Fruit fly (Drosophila melanogaster): ENCODE results near the gene hid.

dm6 chr3L:18173668-18174067 lies 11.8 kb downstream of the hid start:
- TF ChIP-seq CTCF (GFP tag; optimal IDR thresholded peaks at IDR 0.05) = no peak
- no peak for TF ChIP-seq tna (GFP tag; IDR thresholded peaks at IDR 0.05; ENCODE audit: partially characterized antibody)
- TF ChIP-seq Atf6 (GFP tag; IDR thresholded peaks at IDR 0.05) = no peak
- no peak for TF ChIP-seq sd (tag; optimal IDR thresholded peaks at IDR 0.05)
- no peak for TF ChIP-seq Med (GFP tag)
- TF ChIP-seq prd (optimal IDR thresholded peaks at IDR 0.05) = no peak
- TF ChIP-seq prd (GFP tag; IDR thresholded peaks at IDR 0.05) = no peak

Measured in whole organism, embryonic.